Worm (Caenorhabditis elegans): ENCODE measurements around the gene col-177.
A peak's percentile ranks its signal among the peaks of the same experiment; 100 is the strongest.

col-177 gene

DNA sequence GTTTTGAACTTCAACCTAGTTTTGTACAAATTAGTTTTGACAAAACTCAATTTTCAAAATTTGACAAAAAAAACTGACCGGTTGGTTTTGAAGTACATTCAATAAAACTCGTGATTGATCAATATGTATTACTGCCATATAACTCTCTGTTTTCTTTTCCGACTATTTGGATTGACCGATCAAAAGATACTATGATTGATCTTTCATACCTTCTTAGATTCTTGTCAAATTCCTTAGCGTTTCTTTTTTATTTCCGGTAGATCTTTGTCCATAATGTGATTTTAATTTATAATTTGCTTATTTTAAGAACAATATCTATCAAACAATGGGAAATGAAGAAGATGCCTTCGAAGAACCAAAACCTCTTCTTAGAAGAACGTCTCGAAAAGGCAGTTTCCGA lies 10.7 kb upstream of the col-177 start, which contains the start of gene F58A3.3:
F58A3.3 (plus strand) TSS at position 301 of the 400 bp plus-strand sequence.
- TF ChIP-seq lin-15B (tag; optimal IDR thresholded peaks at IDR 0.05) (no peak), ceh-82 (tag; optimal IDR thresholded peaks at IDR 0.05) (no peak), aly-2 (tag; optimal IDR thresholded peaks at IDR 0.05) (no peak), elt-3 (tag; optimal IDR thresholded peaks at IDR 0.05) (no peak), pha-4 (tag; optimal IDR thresholded peaks at IDR 0.05) (no peak), skn-1 (tag; optimal IDR thresholded peaks at IDR 0.05) (no peak), hmg-11 (tag; optimal IDR thresholded peaks at IDR 0.05) (no peak), ztf-4 (tag; optimal IDR thresholded peaks at IDR 0.05) (no peak), ceh-9 (tag; optimal IDR thresholded peaks at IDR 0.05) (no peak), unc-39 (tag; optimal IDR thresholded peaks at IDR 0.05) (no peak), nhr-28 (tag; optimal IDR thresholded peaks at IDR 0.05) (no peak), nhr-11 (tag; optimal IDR thresholded peaks at IDR 0.05) (no peak), daf-12 (tag; optimal IDR thresholded peaks at IDR 0.05) (no peak), fkh-10 (GFP tag; optimal IDR thresholded peaks at IDR 0.05) (no peak), mml-1 (tag; optimal IDR thresholded peaks at IDR 0.05) (no peak)

ce11 chrX:11010565-11010964 lies 8.9 kb upstream of the col-177 start, which contains the start of gene F58A3.4:
Gene F58A3.4, minus strand, starts transcription at chrX:11010665.
- TF ChIP-seq nhr-23 (tag; optimal IDR thresholded peaks at IDR 0.05), result no peak
- TF ChIP-seq ztf-11 (tag; optimal IDR thresholded peaks at IDR 0.05), result no peak
- TF ChIP-seq nfya-1 (tag; optimal IDR thresholded peaks at IDR 0.05; ENCODE audit: insufficient read depth), result no peak
- no peak for TF ChIP-seq ztf-4 (tag; optimal IDR thresholded peaks at IDR 0.05)
- TF ChIP-seq fkh-10 (GFP tag; optimal IDR thresholded peaks at IDR 0.05), result no peak
- TF ChIP-seq nhr-76 (tag; optimal IDR thresholded peaks at IDR 0.05), result no peak
- no peak for TF ChIP-seq nhr-12 (tag; optimal IDR thresholded peaks at IDR 0.05)
- no peak for TF ChIP-seq egl-27 (tag; optimal IDR thresholded peaks at IDR 0.05)
- no peak for TF ChIP-seq egl-5 (tag; optimal IDR thresholded peaks at IDR 0.05)
- TF ChIP-seq fkh-2 (tag; optimal IDR thresholded peaks at IDR 0.05), result no peak
- TF ChIP-seq pha-4 (tag; optimal IDR thresholded peaks at IDR 0.05), result no peak
- no peak for TF ChIP-seq R02D3.7 (tag; optimal IDR thresholded peaks at IDR 0.05)
- no peak for TF ChIP-seq nhr-77 (tag; optimal IDR thresholded peaks at IDR 0.05)
- TF ChIP-seq ama-1 (optimal IDR thresholded peaks at IDR 0.05), result no peak
- TF ChIP-seq lsy-12 (tag; optimal IDR thresholded peaks at IDR 0.05), result no peak
- no peak for TF ChIP-seq elt-2 (tag; optimal IDR thresholded peaks at IDR 0.05)
- TF ChIP-seq nhr-25 (tag; optimal IDR thresholded peaks at IDR 0.05), result no peak

DNA sequence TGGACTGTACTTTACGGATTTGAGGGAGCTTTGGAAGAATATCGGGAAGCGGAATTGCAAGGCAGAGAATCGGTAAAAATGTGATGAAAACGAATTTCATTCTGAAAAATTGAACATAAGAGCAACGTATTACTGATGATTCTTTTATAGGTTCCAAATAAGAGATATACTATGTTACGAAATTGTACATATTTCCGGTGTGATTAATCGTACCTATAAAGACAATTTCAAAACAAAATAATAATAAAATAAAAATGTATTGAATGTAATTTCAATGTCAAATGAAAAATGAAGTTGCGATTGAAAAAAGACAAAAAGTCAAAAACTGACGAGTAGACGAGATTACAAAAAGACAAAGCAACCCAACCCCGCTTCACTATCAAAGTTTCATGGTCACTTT lies 7.3 kb upstream of the col-177 start, which contains the start of gene ttr-31:
ttr-31 (minus strand) TSS at position 101 of the 400 bp plus-strand sequence.
- TF ChIP-seq hmg-11 (tag; optimal IDR thresholded peaks at IDR 0.05) (no peak), tbx-2 (tag; optimal IDR thresholded peaks at IDR 0.05) (no peak), nhr-11 (tag; optimal IDR thresholded peaks at IDR 0.05) (no peak), unc-39 (tag; optimal IDR thresholded peaks at IDR 0.05) (no peak), fkh-10 (GFP tag; optimal IDR thresholded peaks at IDR 0.05) (no peak), elt-3 (tag; optimal IDR thresholded peaks at IDR 0.05) (no peak), nhr-25 (tag; optimal IDR thresholded peaks at IDR 0.05) (no peak), daf-12 (tag; optimal IDR thresholded peaks at IDR 0.05) (no peak), ceh-82 (tag; optimal IDR thresholded peaks at IDR 0.05) (no peak), lin-15B (tag; optimal IDR thresholded peaks at IDR 0.05) (no peak), ceh-16 (tag; optimal IDR thresholded peaks at IDR 0.05) (no peak), mml-1 (tag; optimal IDR thresholded peaks at IDR 0.05) (no peak), elt-2 (tag; optimal IDR thresholded peaks at IDR 0.05) (no peak), nhr-237 (tag; optimal IDR thresholded peaks at IDR 0.05) (no peak), ZK546.5 (tag; optimal IDR thresholded peaks at IDR 0.05) (no peak), mdl-1 (tag; optimal IDR thresholded peaks at IDR 0.05) (no peak), ceh-9 (tag; optimal IDR thresholded peaks at IDR 0.05) (no peak), snpc-4 (tag; optimal IDR thresholded peaks at IDR 0.05) (no peak), nfya-1 (tag; optimal IDR thresholded peaks at IDR 0.05; ENCODE audit: insufficient read depth) (no peak)

ce11 chrX:11008052-11008451 lies 6.4 kb upstream of the col-177 start, which contains the start of gene del-5:
Gene del-5, minus strand, starts transcription at chrX:11008181.
- TF ChIP-seq elt-3 (tag; optimal IDR thresholded peaks at IDR 0.05) (no peak), elt-2 (tag; optimal IDR thresholded peaks at IDR 0.05) (peak; percentile 90), hmg-11 (tag; optimal IDR thresholded peaks at IDR 0.05) (no peak), pqm-1 (tag; optimal IDR thresholded peaks at IDR 0.05) (peak; percentile 84), jun-1 (tag; optimal IDR thresholded peaks at IDR 0.05) (peak; percentile 6), nhr-77 (tag; optimal IDR thresholded peaks at IDR 0.05) (no peak), ceh-82 (tag; optimal IDR thresholded peaks at IDR 0.05) (no peak), nfya-1 (tag; optimal IDR thresholded peaks at IDR 0.05; ENCODE audit: insufficient read depth) (peak; percentile 16), daf-12 (tag; optimal IDR thresholded peaks at IDR 0.05) (no peak)

Measured in whole organism, L3 larva.